Fruit fly (Drosophila melanogaster) whole organism, embryonic: Measurements from ENCODE around the gene Uba5.
A peak's percentile ranks its signal among the peaks of the same experiment; 100 is the strongest.

Experiments used
- Adf1 ChIP-seq: fragments of 200-800 bp; sonication (Bioruptor generic); IDR thresholded peaks from 2 replicates; pipeline ENCODE4 v1.3.6; 2022; ENCODE audit warnings: missing biosample characterization, missing genetic modification characterization
- BEAF-32 ChIP-seq: fragments of 200-800 bp; sonication (Bioruptor generic); optimal IDR thresholded peaks from 3 replicates; lab custom pipeline; 2017; ENCODE audit warnings: missing biosample characterization, missing genetic modification characterization, mild to moderate bottlenecking, moderate library complexity, missing genetic modification reagents
- CG10209 ChIP-seq: fragments of 200-800 bp; sonication (Bioruptor generic); optimal IDR thresholded peaks from 3 replicates; lab custom pipeline; 2017; ENCODE audit warnings: missing biosample characterization, mild to moderate bottlenecking, missing genetic modification characterization, missing genetic modification reagents
- CG10366 ChIP-seq: fragments of 200-800 bp; sonication (Bioruptor generic); IDR thresholded peaks from 2 replicates; pipeline ENCODE4 v1.3.6; 2022; ENCODE audit warnings: missing biosample characterization, missing genetic modification characterization
- CG12219 ChIP-seq: fragments of 200-800 bp; sonication (Bioruptor generic); optimal IDR thresholded peaks from 3 replicates; lab custom pipeline; 2018; ENCODE audit warnings: missing biosample characterization, mild to moderate bottlenecking, missing genetic modification characterization
- CG12659 ChIP-seq: fragments of 200-800 bp; sonication (Bioruptor generic); optimal IDR thresholded peaks from 3 replicates; lab custom pipeline; 2017; ENCODE audit warnings: mild to moderate bottlenecking, missing biosample characterization, missing genetic modification reagents, missing genetic modification characterization
- CG15269 ChIP-seq: fragments of 200-800 bp; sonication (Bioruptor generic); optimal IDR thresholded peaks from 2 replicates; lab custom pipeline; 2018; ENCODE audit warnings: missing biosample characterization, mild to moderate bottlenecking, missing genetic modification characterization, moderate library complexity
- CG15601 ChIP-seq: fragments of 200-800 bp; sonication (Bioruptor generic); optimal IDR thresholded peaks from 3 replicates; lab custom pipeline; 2019; ENCODE audit warnings: missing biosample characterization, mild to moderate bottlenecking, missing genetic modification characterization, moderate library complexity
- CG1602 ChIP-seq: fragments of 200-800 bp; sonication (Bioruptor generic); optimal IDR thresholded peaks from 3 replicates; lab custom pipeline; 2016; ENCODE audit warnings: missing biosample characterization, missing genetic modification characterization
- CG1647 ChIP-seq: fragments of 200-800 bp; sonication (Bioruptor generic); optimal IDR thresholded peaks from 3 replicates; lab custom pipeline; 2016; ENCODE audit warnings: missing biosample characterization, missing genetic modification characterization
- CG30431 ChIP-seq: fragments of 200-800 bp; sonication (Bioruptor generic); optimal IDR thresholded peaks from 2 replicates; lab custom pipeline; 2017; ENCODE audit warnings: missing biosample characterization, missing genetic modification characterization
- CG32772 ChIP-seq: fragments of 200-800 bp; sonication (Bioruptor generic); IDR thresholded peaks from 2 replicates; pipeline ENCODE4 v1.3.6; 2022; ENCODE audit warnings: missing biosample characterization, missing genetic modification characterization
- CG5953 ChIP-seq: fragments of 200-800 bp; sonication (Bioruptor generic); IDR thresholded peaks from 2 replicates; pipeline ENCODE4 v1.3.6; 2022; ENCODE audit warnings: missing biosample characterization, missing genetic modification characterization
- CG6689 ChIP-seq: fragments of 200-800 bp; sonication (Bioruptor generic); IDR thresholded peaks from 2 replicates; pipeline ENCODE4 v1.3.6; 2022; ENCODE audit warnings: missing biosample characterization, missing genetic modification characterization
- CG6854 ChIP-seq: fragments of 200-800 bp; sonication (Bioruptor generic); optimal IDR thresholded peaks from 3 replicates; lab custom pipeline; 2017; ENCODE audit warnings: missing biosample characterization, mild to moderate bottlenecking, missing genetic modification characterization
- CG7372 ChIP-seq: fragments of 200-800 bp; sonication (Bioruptor generic); IDR thresholded peaks from 2 replicates; pipeline ENCODE4 v1.3.6; 2022; ENCODE audit warnings: missing biosample characterization, missing genetic modification characterization
- CG7839 ChIP-seq: fragments of 200-800 bp; sonication (Bioruptor generic); optimal IDR thresholded peaks from 3 replicates; lab custom pipeline; 2018; ENCODE audit warnings: missing biosample characterization, mild to moderate bottlenecking, missing genetic modification characterization, moderate library complexity
- CG8290 ChIP-seq, 3 experiments: fragments of 200-800 bp; sonication (Bioruptor generic); optimal IDR thresholded peaks; 2 replicates each; lab custom pipeline; 2016 to 2019; ENCODE audit warnings: missing biosample characterization in 3 of 3, missing genetic modification characterization in 3 of 3, mild to moderate bottlenecking in 2 of 3, moderate library complexity in 1 of 3
- CG8359 ChIP-seq: fragments of 200-800 bp; sonication (Bioruptor generic); optimal IDR thresholded peaks from 2 replicates; lab custom pipeline; 2017; ENCODE audit warnings: missing biosample characterization, mild to moderate bottlenecking, missing genetic modification characterization, borderline replicate concordance
- CG9797 ChIP-seq: fragments of 200-800 bp; sonication (Bioruptor generic); optimal IDR thresholded peaks from 3 replicates; lab custom pipeline; 2018; ENCODE audit warnings: missing biosample characterization, mild to moderate bottlenecking, missing genetic modification characterization
- CG9932 ChIP-seq: fragments of 200-800 bp; sonication (Bioruptor generic); IDR thresholded peaks from 2 replicates; pipeline ENCODE4 v1.3.6; 2022; ENCODE audit warnings: missing biosample characterization, missing genetic modification characterization
- CoRest ChIP-seq: fragments of 200-800 bp; sonication (Bioruptor generic); optimal IDR thresholded peaks from 3 replicates; lab custom pipeline; 2018; ENCODE audit warnings: missing biosample characterization, mild to moderate bottlenecking, missing genetic modification characterization, moderate library complexity
- Doc2 ChIP-seq: fragments of 200-800 bp; sonication (Bioruptor generic); IDR thresholded peaks from 2 replicates; pipeline ENCODE4 v1.3.6; 2022; ENCODE audit warnings: missing biosample characterization, missing genetic modification characterization
- Dref ChIP-seq: fragments of 200-800 bp; sonication (Bioruptor generic); IDR thresholded peaks from 2 replicates; pipeline ENCODE4 v1.3.6; 2022; ENCODE audit warnings: missing biosample characterization, missing genetic modification characterization
- Drgx ChIP-seq: fragments of 200-800 bp; sonication (Bioruptor generic); IDR thresholded peaks from 2 replicates; pipeline ENCODE4 v1.3.6; 2022; ENCODE audit warnings: missing biosample characterization, missing genetic modification characterization
- ERR ChIP-seq: fragments of 200-800 bp; sonication (Bioruptor generic); optimal IDR thresholded peaks from 2 replicates; lab custom pipeline; 2016; ENCODE audit warnings: missing biosample characterization, missing genetic modification characterization
- Ets65A ChIP-seq: fragments of 200-800 bp; sonication (Bioruptor generic); peaks from one replicate; lab custom pipeline; 2016; ENCODE audit warnings: missing biosample characterization, missing genetic modification characterization
- HLH3B ChIP-seq: fragments of 200-800 bp; sonication (Bioruptor generic); IDR thresholded peaks from 2 replicates; pipeline ENCODE4 v1.3.6; 2022; ENCODE audit warnings: missing biosample characterization, missing genetic modification characterization
- Hey ChIP-seq: fragments of 200-800 bp; sonication (Bioruptor generic); optimal IDR thresholded peaks from 3 replicates; lab custom pipeline; 2018; ENCODE audit warnings: missing biosample characterization, mild to moderate bottlenecking, missing genetic modification characterization
- Hmx ChIP-seq: fragments of 200-800 bp; sonication (Bioruptor generic); optimal IDR thresholded peaks from 2 replicates; lab custom pipeline; 2016; ENCODE audit warnings: missing biosample characterization, missing genetic modification characterization
- Meics ChIP-seq: fragments of 200-800 bp; sonication (Bioruptor generic); optimal IDR thresholded peaks from 2 replicates; lab custom pipeline; 2017; ENCODE audit warnings: missing biosample characterization, mild to moderate bottlenecking, missing genetic modification characterization
- Xrp1 ChIP-seq: fragments of 200-800 bp; sonication (Bioruptor generic); IDR thresholded peaks from 2 replicates; pipeline ENCODE4 v1.3.6; 2022; ENCODE audit warnings: missing biosample characterization, missing genetic modification characterization
- bcd ChIP-seq: fragments of 200-800 bp; sonication (Bioruptor generic); optimal IDR thresholded peaks from 2 replicates; lab custom pipeline; 2017; ENCODE audit warnings: missing biosample characterization, mild to moderate bottlenecking, missing genetic modification characterization
- ci ChIP-seq: fragments of 200-800 bp; sonication (Bioruptor generic); IDR thresholded peaks from 3 replicates; pipeline ENCODE4 v1.3.6; 2022; ENCODE audit warnings: missing biosample characterization, missing genetic modification characterization
- dan ChIP-seq: fragments of 200-800 bp; sonication (Bioruptor generic); IDR thresholded peaks from 2 replicates; pipeline ENCODE4 v1.3.6; 2022; ENCODE audit warnings: missing biosample characterization, missing genetic modification characterization
- ems ChIP-seq: fragments of 200-800 bp; sonication (Bioruptor generic); optimal IDR thresholded peaks from 3 replicates; lab custom pipeline; 2016; ENCODE audit warnings: missing biosample characterization, missing genetic modification characterization
- fd102C ChIP-seq: fragments of 200-800 bp; sonication (Bioruptor generic); optimal IDR thresholded peaks from 2 replicates; lab custom pipeline; 2018; ENCODE audit warnings: missing biosample characterization, mild to moderate bottlenecking, missing genetic modification characterization, moderate library complexity
- gce ChIP-seq: fragments of 200-800 bp; sonication (Bioruptor generic); IDR thresholded peaks from 3 replicates; pipeline ENCODE4 v1.3.6; 2022; ENCODE audit warnings: missing biosample characterization, missing genetic modification characterization
- gcm2 ChIP-seq: fragments of 200-800 bp; sonication (Bioruptor generic); optimal IDR thresholded peaks from 2 replicates; lab custom pipeline; 2016; ENCODE audit warnings: missing biosample characterization, missing genetic modification characterization
- gem ChIP-seq: fragments of 200-800 bp; sonication (Bioruptor generic); optimal IDR thresholded peaks from 2 replicates; lab custom pipeline; 2019; ENCODE audit warnings: missing biosample characterization, mild to moderate bottlenecking, missing genetic modification characterization, moderate library complexity
- grau ChIP-seq: fragments of 200-800 bp; optimal IDR thresholded peaks from 3 replicates; lab custom pipeline; 2019; ENCODE audit warnings: missing biosample characterization, mild to moderate bottlenecking, missing genetic modification characterization, moderate library complexity
- klu ChIP-seq: fragments of 200-800 bp; sonication (Bioruptor generic); IDR thresholded peaks from 2 replicates; pipeline ENCODE4 v1.3.6; 2022; ENCODE audit warnings: missing biosample characterization, missing genetic modification characterization
- lov ChIP-seq, 2 experiments: fragments of 200-800 bp in 1 of 2; fragments of >200 bp in 1 of 2; sonication (Bioruptor generic) in 1 of 2; IDR thresholded peaks in 1 of 2; optimal IDR thresholded peaks in 1 of 2; 2 replicates in 1 of 2; 3 replicates in 1 of 2; pipeline versions ENCODE4 v1.3.6 to Lab custom; 2017 to 2022; ENCODE audit warnings: missing biosample characterization in 1 of 2, missing genetic modification characterization in 1 of 2
- nau ChIP-seq: fragments of 200-800 bp; sonication (Bioruptor generic); optimal IDR thresholded peaks from 3 replicates; lab custom pipeline; 2017; ENCODE audit warnings: missing biosample characterization, mild to moderate bottlenecking, missing genetic modification characterization, missing genetic modification reagents
- pnt ChIP-seq: fragments of 200-800 bp; sonication (Bioruptor generic); optimal IDR thresholded peaks from 3 replicates; lab custom pipeline; 2016; ENCODE audit warnings: missing biosample characterization, missing genetic modification characterization
- slbo ChIP-seq: fragments of 200-800 bp; sonication (Bioruptor generic); IDR thresholded peaks from 2 replicates; pipeline ENCODE4 v1.3.6; 2022; ENCODE audit warnings: missing biosample characterization, missing genetic modification characterization
- tin ChIP-seq: fragments of 200-800 bp; sonication (Bioruptor generic); optimal IDR thresholded peaks from 3 replicates; lab custom pipeline; 2016; ENCODE audit warnings: missing biosample characterization, missing genetic modification characterization
- toy ChIP-seq: fragments of 200-800 bp; sonication (Bioruptor generic); IDR thresholded peaks from 2 replicates; pipeline ENCODE4 v1.3.6; 2022; ENCODE audit warnings: missing biosample characterization, missing genetic modification characterization
- ttk ChIP-seq: fragments of 200-800 bp; sonication (Bioruptor generic); IDR thresholded peaks from 2 replicates; pipeline ENCODE4 v2.1.2; 2022; ENCODE audit warnings: missing biosample characterization, missing genetic modification characterization
- usp ChIP-seq: fragments of >200 bp; optimal IDR thresholded peaks from 2 replicates; lab custom pipeline; 2017; ENCODE audit warnings: missing biosample characterization, missing genetic modification characterization
- zen ChIP-seq: fragments of 200-800 bp; sonication (Bioruptor generic); optimal IDR thresholded peaks from 3 replicates; lab custom pipeline; 2018; ENCODE audit warnings: missing biosample characterization, mild to moderate bottlenecking, missing genetic modification characterization, moderate library complexity
- zf30C ChIP-seq: fragments of 200-800 bp; sonication (Bioruptor generic); optimal IDR thresholded peaks from 3 replicates; lab custom pipeline; 2018; ENCODE audit warnings: missing biosample characterization, mild to moderate bottlenecking, missing genetic modification characterization

Gene Uba5

DNA sequence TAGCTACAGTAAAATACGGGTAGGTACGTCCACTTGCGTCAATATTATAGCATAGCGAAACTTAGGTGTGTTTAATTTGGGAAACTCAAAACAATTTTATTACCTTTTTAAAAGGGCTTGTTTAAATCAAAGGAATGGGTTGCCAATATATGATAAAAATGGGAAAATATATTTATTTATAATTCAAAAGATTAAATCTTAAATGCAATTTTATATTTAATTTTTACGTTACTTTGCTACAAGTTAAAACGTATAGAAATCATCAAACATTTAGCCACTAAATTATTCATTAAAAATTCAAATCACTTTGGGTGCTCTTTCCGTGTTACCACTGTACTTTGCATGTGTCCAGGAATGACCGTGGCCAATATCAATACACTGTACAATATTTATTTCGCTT, 42.4 kb upstream of the Uba5 start (continued):
- TF ChIP-seq BEAF-32 (GFP tag; lab: Kevin White, UChicago): no peak
- no peak for TF ChIP-seq toy (GFP tag; lab: Robert Waterston, UW)
- no peak for TF ChIP-seq fd102C (GFP tag; lab: Kevin White, UChicago)
- no peak for TF ChIP-seq zf30C (GFP tag; lab: Kevin White, UChicago)
- no peak for TF ChIP-seq usp
- peak; percentile 28; the same call in 1 of the 2 replicates for TF ChIP-seq slbo (GFP tag; lab: Robert Waterston, UW)
- no peak for TF ChIP-seq klu
- no peak for TF ChIP-seq ERR (GFP tag; lab: Kevin White, UChicago)
- peak; percentile 21 for TF ChIP-seq bcd
- no peak for TF ChIP-seq gce (GFP tag; lab: Robert Waterston, UW)
- peak; percentile 65 for TF ChIP-seq CG15269 (tag; lab: Kevin White, UChicago)
- peak; percentile 40 for TF ChIP-seq CG12659 (GFP tag; lab: Kevin White, UChicago)
- TF ChIP-seq CG1647 (GFP tag; lab: Kevin White, UChicago): no peak
- TF ChIP-seq Drgx: no peak
- TF ChIP-seq CG32772 (GFP tag; lab: Robert Waterston, UW): no peak
- no peak for TF ChIP-seq CG6689 (GFP tag; lab: Robert Waterston, UW)
- TF ChIP-seq zen: no peak
- no peak for TF ChIP-seq Xrp1 (GFP tag; lab: Robert Waterston, UW)
- TF ChIP-seq CG6854: no peak
- TF ChIP-seq CG15601: no peak
- no peak for TF ChIP-seq Doc2
- TF ChIP-seq Adf1: no peak
- TF ChIP-seq gcm2 (GFP tag; lab: Kevin White, UChicago): no peak
- no peak for TF ChIP-seq CG9932 (GFP tag; lab: Robert Waterston, UW)
- no peak for TF ChIP-seq dan (GFP tag; lab: Robert Waterston, UW)
- no peak for TF ChIP-seq CG8359 (GFP tag; lab: Kevin White, UChicago)
- no peak for TF ChIP-seq lov (optimal IDR thresholded peaks at IDR 0.05; lab: Kevin White, UChicago)
- TF ChIP-seq lov (GFP tag; IDR thresholded peaks at IDR 0.05; lab: Robert Waterston, UW): no peak
- no peak for TF ChIP-seq ttk (GFP tag; lab: Robert Waterston, UW)
- TF ChIP-seq CG10209: peak; percentile 36
- no peak for TF ChIP-seq tin (GFP tag; lab: Kevin White, UChicago)
- peak; percentile 58 for TF ChIP-seq Meics (GFP tag; lab: Kevin White, UChicago)
- no peak for TF ChIP-seq CG1602 (GFP tag; lab: Kevin White, UChicago)
- TF ChIP-seq Hey: no peak
- TF ChIP-seq HLH3B: no peak
- TF ChIP-seq ems (GFP tag; lab: Kevin White, UChicago): no peak
- peak; percentile 64 for TF ChIP-seq CoRest
- TF ChIP-seq grau (tag; lab: Kevin White, UChicago): peak; percentile 85
- no peak for TF ChIP-seq CG7372 (GFP tag; lab: Robert Waterston, UW)
- TF ChIP-seq Hmx (GFP tag; lab: Kevin White, UChicago): no peak
- TF ChIP-seq nau (GFP tag; lab: Kevin White, UChicago): no peak
- TF ChIP-seq gem (tag; lab: Kevin White, UChicago): peak; percentile 68
- TF ChIP-seq CG7839: peak; percentile 52
- no peak for TF ChIP-seq CG30431 (GFP tag; lab: Kevin White, UChicago)
- no peak for TF ChIP-seq CG9797 (GFP tag; lab: Kevin White, UChicago)
- TF ChIP-seq CG5953 (GFP tag; lab: Robert Waterston, UW): no peak
- TF ChIP-seq Ets65A (GFP tag; lab: Kevin White, UChicago): no peak
- no peak for TF ChIP-seq CG8290 (GFP tag; optimal IDR thresholded peaks at IDR 0.05; lab: Kevin White, UChicago)
- TF ChIP-seq CG8290 (tag; optimal IDR thresholded peaks at IDR 0.05; lab: Kevin White, UChicago): no peak
- TF ChIP-seq CG10366 (GFP tag; lab: Robert Waterston, UW): no peak
- no peak for TF ChIP-seq pnt (GFP tag; lab: Kevin White, UChicago)
- no peak for TF ChIP-seq CG12219
- TF ChIP-seq Dref (GFP tag; lab: Robert Waterston, UW): no peak
- no peak for TF ChIP-seq ci (GFP tag; lab: Robert Waterston, UW)
